Fruit fly (Drosophila melanogaster) whole organism, embryonic: ENCODE results near the gene CG7054.
A peak's percentile ranks its signal among the peaks of the same experiment; 100 is the strongest.

Experiments
- Aef1 ChIP-seq: fragments of 200-800 bp; sonication (Bioruptor generic); IDR thresholded peaks from 3 replicates; pipeline ENCODE4 v1.3.6; 2022; ENCODE audit warnings: missing biosample characterization, missing genetic modification characterization
- BtbVII ChIP-seq: fragments of 200-800 bp; sonication (Bioruptor generic); optimal IDR thresholded peaks from 3 replicates; lab custom pipeline; 2017; ENCODE audit warnings: missing biosample characterization, mild to moderate bottlenecking, missing genetic modification characterization
- CG10209 ChIP-seq: fragments of 200-800 bp; sonication (Bioruptor generic); optimal IDR thresholded peaks from 3 replicates; lab custom pipeline; 2017; ENCODE audit warnings: missing biosample characterization, mild to moderate bottlenecking, missing genetic modification characterization, missing genetic modification reagents
- CG11695 ChIP-seq: fragments of 200-800 bp; sonication (Bioruptor generic); IDR thresholded peaks from 3 replicates; pipeline ENCODE4 v1.3.6; 2022; ENCODE audit warnings: missing biosample characterization, missing genetic modification characterization
- CG13624 ChIP-seq: fragments of 200-800 bp; sonication (Bioruptor generic); optimal IDR thresholded peaks from 2 replicates; lab custom pipeline; 2016; ENCODE audit warnings: missing biosample characterization, missing genetic modification characterization
- CG14014 ChIP-seq: fragments of 200-800 bp; sonication (Bioruptor generic); IDR thresholded peaks from 2 replicates; pipeline ENCODE4 v1.3.6; 2022; ENCODE audit warnings: missing biosample characterization, missing genetic modification characterization
- CG16813 ChIP-seq: fragments of 200-800 bp; sonication (Bioruptor generic); IDR thresholded peaks from 3 replicates; pipeline ENCODE4 v1.3.6; 2022; ENCODE audit warnings: missing biosample characterization, missing genetic modification characterization; ENCODE audit not compliant: partially characterized antibody
- CG16863 ChIP-seq: fragments of 200-800 bp; sonication (Bioruptor generic); optimal IDR thresholded peaks from 3 replicates; lab custom pipeline; 2016; ENCODE audit warnings: missing biosample characterization, missing genetic modification characterization
- CG17912 ChIP-seq: fragments of 200-800 bp; sonication (Bioruptor generic); optimal IDR thresholded peaks from 2 replicates; lab custom pipeline; 2018; ENCODE audit warnings: missing biosample characterization, mild to moderate bottlenecking, missing genetic modification characterization
- CG1792 ChIP-seq: fragments of 200-800 bp; sonication (Bioruptor generic); optimal IDR thresholded peaks from 2 replicates; lab custom pipeline; 2016; ENCODE audit warnings: missing biosample characterization, missing genetic modification characterization
- CG18011 ChIP-seq: fragments of 200-800 bp; sonication (Bioruptor generic); optimal IDR thresholded peaks from 2 replicates; lab custom pipeline; 2017; ENCODE audit warnings: missing biosample characterization, missing genetic modification characterization, mild to moderate bottlenecking, moderate library complexity, missing genotype
- CG1832 ChIP-seq: fragments of 200-800 bp; sonication (Bioruptor generic); optimal IDR thresholded peaks from 2 replicates; lab custom pipeline; 2017; ENCODE audit warnings: missing biosample characterization, mild to moderate bottlenecking, missing genetic modification characterization, inconsistent platforms
- CG18476 ChIP-seq: fragments of 200-800 bp; sonication (Bioruptor generic); optimal IDR thresholded peaks from 2 replicates; lab custom pipeline; 2016; ENCODE audit warnings: missing biosample characterization, mild to moderate bottlenecking, missing genetic modification characterization
- CG2202 ChIP-seq: fragments of 200-800 bp; sonication (Bioruptor generic); optimal IDR thresholded peaks from 2 replicates; lab custom pipeline; 2018; ENCODE audit warnings: missing biosample characterization, mild to moderate bottlenecking, missing genetic modification characterization
- CG2678 ChIP-seq: fragments of 200-800 bp; sonication (Bioruptor generic); optimal IDR thresholded peaks from 3 replicates; lab custom pipeline; 2019; ENCODE audit warnings: missing biosample characterization, mild to moderate bottlenecking, missing genetic modification characterization, moderate library complexity
- CG4707 ChIP-seq: fragments of 200-800 bp; sonication (Bioruptor generic); optimal IDR thresholded peaks from 2 replicates; lab custom pipeline; 2018; ENCODE audit warnings: missing biosample characterization, mild to moderate bottlenecking, missing genetic modification characterization, moderate library complexity
- CG6654 ChIP-seq: fragments of 200-800 bp; sonication (Bioruptor generic); optimal IDR thresholded peaks from 2 replicates; lab custom pipeline; 2017; ENCODE audit warnings: missing biosample characterization, mild to moderate bottlenecking, missing genetic modification characterization
- CG8290 ChIP-seq, 3 experiments: fragments of 200-800 bp; sonication (Bioruptor generic); optimal IDR thresholded peaks; 2 replicates each; lab custom pipeline; 2016 to 2019; ENCODE audit warnings: missing biosample characterization in 3 of 3, missing genetic modification characterization in 3 of 3, mild to moderate bottlenecking in 2 of 3, moderate library complexity in 1 of 3
- CG8388 ChIP-seq: fragments of 200-800 bp; sonication (Bioruptor generic); optimal IDR thresholded peaks from 2 replicates; lab custom pipeline; 2019; ENCODE audit warnings: missing biosample characterization, mild to moderate bottlenecking, missing genetic modification characterization, moderate library complexity
- CTCF ChIP-seq: fragments of 200-800 bp; sonication (Bioruptor generic); optimal IDR thresholded peaks from 2 replicates; lab custom pipeline; 2017; ENCODE audit warnings: missing biosample characterization, mild to moderate bottlenecking, missing genetic modification characterization, moderate library complexity
- Dfd ChIP-seq, 2 experiments: fragments of >200 bp; optimal IDR thresholded peaks; 2 replicates each; lab custom pipeline; 2017; ENCODE audit warnings: missing biosample characterization in 2 of 2, missing genetic modification characterization in 2 of 2
- HLHmδ ChIP-seq: fragments of 200-800 bp; sonication (Bioruptor generic); optimal IDR thresholded peaks from 2 replicates; lab custom pipeline; 2018; ENCODE audit warnings: missing biosample characterization, mild to moderate bottlenecking, missing genetic modification characterization, moderate library complexity
- Hr78 ChIP-seq, 2 experiments: fragments of 200-800 bp in 1 of 2; fragments of >200 bp in 1 of 2; sonication (Bioruptor generic) in 1 of 2; optimal IDR thresholded peaks; 2 replicates each; lab custom pipeline; 2017 to 2019; ENCODE audit warnings: missing biosample characterization in 2 of 2, missing genetic modification characterization in 2 of 2, mild to moderate bottlenecking in 1 of 2, moderate library complexity in 1 of 2
- Jarid2 ChIP-seq: fragments of 200-800 bp; sonication (Bioruptor generic); optimal IDR thresholded peaks from 3 replicates; lab custom pipeline; 2017; ENCODE audit warnings: mild to moderate bottlenecking, missing biosample characterization, missing genetic modification reagents, missing genetic modification characterization
- MESR4 ChIP-seq: fragments of 200-800 bp; sonication (Bioruptor generic); optimal IDR thresholded peaks from 2 replicates; lab custom pipeline; 2018; ENCODE audit warnings: missing biosample characterization, mild to moderate bottlenecking, missing genetic modification characterization, moderate library complexity
- Mes4 ChIP-seq: fragments of 200-800 bp; sonication (Bioruptor generic); optimal IDR thresholded peaks from 2 replicates; lab custom pipeline; 2016; ENCODE audit warnings: missing biosample characterization, missing genetic modification characterization
- NFAT ChIP-seq: fragments of 200-800 bp; sonication (Bioruptor generic); IDR thresholded peaks from 2 replicates; pipeline ENCODE4 v1.3.6; 2022; ENCODE audit warnings: missing biosample characterization, missing genetic modification characterization
- Nf-YC ChIP-seq: fragments of 200-800 bp; optimal IDR thresholded peaks from 3 replicates; lab custom pipeline; 2019; ENCODE audit warnings: missing biosample characterization, mild to moderate bottlenecking, missing genetic modification characterization, moderate library complexity
- Opbp ChIP-seq: fragments of 200-800 bp; sonication (Bioruptor generic); IDR thresholded peaks from 3 replicates; pipeline ENCODE4 v1.3.6; 2022; ENCODE audit warnings: missing biosample characterization, missing genetic modification characterization; ENCODE audit not compliant: partially characterized antibody
- Rx ChIP-seq: fragments of 200-800 bp; sonication (Bioruptor generic); IDR thresholded peaks from 2 replicates; pipeline ENCODE4 v1.3.6; 2022; ENCODE audit warnings: missing biosample characterization, missing genetic modification characterization
- Spps ChIP-seq: fragments of 200-800 bp; sonication (Bioruptor generic); optimal IDR thresholded peaks from 2 replicates; lab custom pipeline; 2018; ENCODE audit warnings: missing biosample characterization, mild to moderate bottlenecking, missing genetic modification characterization
- ase ChIP-seq: fragments of 200-800 bp; sonication (Bioruptor generic); IDR thresholded peaks from 3 replicates; pipeline ENCODE4 v1.3.6; 2022; ENCODE audit warnings: missing biosample characterization, missing genetic modification characterization
- bbx ChIP-seq: fragments of 200-800 bp; sonication (Bioruptor generic); IDR thresholded peaks from 2 replicates; pipeline ENCODE4 v1.3.6; 2022; ENCODE audit warnings: missing biosample characterization, missing genetic modification characterization; ENCODE audit not compliant: partially characterized antibody
- cato ChIP-seq: fragments of 200-800 bp; sonication (Bioruptor generic); optimal IDR thresholded peaks from 2 replicates; lab custom pipeline; 2016; ENCODE audit warnings: missing biosample characterization, missing genetic modification characterization, borderline replicate concordance
- crol ChIP-seq: fragments of 200-800 bp; sonication (Bioruptor generic); IDR thresholded peaks from 2 replicates; pipeline ENCODE4 v1.3.6; 2022; ENCODE audit warnings: missing biosample characterization, missing genetic modification characterization
- dm ChIP-seq: fragments of 200-800 bp; sonication (Bioruptor generic); optimal IDR thresholded peaks from 3 replicates; lab custom pipeline; 2016; ENCODE audit warnings: missing biosample characterization, missing genetic modification characterization
- grn ChIP-seq: fragments of 200-800 bp; sonication (Bioruptor generic); optimal IDR thresholded peaks from 3 replicates; lab custom pipeline; 2017; ENCODE audit warnings: missing biosample characterization, missing genetic modification characterization
- hb ChIP-seq: fragments of 200-800 bp; sonication (Bioruptor generic); IDR thresholded peaks from 3 replicates; pipeline ENCODE4 v1.3.6; 2022; ENCODE audit warnings: missing biosample characterization, missing genetic modification characterization; ENCODE audit not compliant: partially characterized antibody
- hbn ChIP-seq: fragments of 200-800 bp; sonication (Bioruptor generic); IDR thresholded peaks from 2 replicates; pipeline ENCODE4 v1.3.6; 2022; ENCODE audit warnings: missing biosample characterization, missing genetic modification characterization; ENCODE audit not compliant: partially characterized antibody
- her ChIP-seq: fragments of 200-800 bp; sonication (Bioruptor generic); optimal IDR thresholded peaks from 2 replicates; lab custom pipeline; 2016; ENCODE audit warnings: missing biosample characterization, missing genetic modification characterization
- ind ChIP-seq: fragments of 200-800 bp; sonication (Bioruptor generic); optimal IDR thresholded peaks from 3 replicates; lab custom pipeline; 2016; ENCODE audit warnings: missing biosample characterization, missing genetic modification characterization
- jumu ChIP-seq: fragments of 200-800 bp; sonication (Bioruptor generic); optimal IDR thresholded peaks from 3 replicates; lab custom pipeline; 2016; ENCODE audit warnings: missing biosample characterization, missing genetic modification characterization
- lab ChIP-seq: fragments of 200-800 bp; sonication (Bioruptor generic); optimal IDR thresholded peaks from 3 replicates; lab custom pipeline; 2017; ENCODE audit warnings: missing biosample characterization, missing genetic modification characterization, mild to moderate bottlenecking, moderate library complexity, missing genetic modification reagents
- row ChIP-seq: fragments of 200-800 bp; sonication (Bioruptor generic); IDR thresholded peaks from 3 replicates; pipeline ENCODE4 v1.3.6; 2022; ENCODE audit warnings: missing biosample characterization, missing genetic modification characterization
- sc ChIP-seq, 3 experiments: fragments of >200 bp in 2 of 3; fragments of 200-800 bp in 1 of 3; sonication (Bioruptor generic) in 1 of 3; optimal IDR thresholded peaks; 2 replicates in 2 of 3; 3 replicates in 1 of 3; lab custom pipeline; 2017; ENCODE audit warnings: mild to moderate bottlenecking in 1 of 3, missing biosample characterization in 1 of 3, missing genetic modification characterization in 1 of 3, missing genetic modification reagents in 1 of 3
- sqz ChIP-seq: fragments of 200-800 bp; sonication (Bioruptor generic); optimal IDR thresholded peaks from 3 replicates; lab custom pipeline; 2018; ENCODE audit warnings: missing biosample characterization, mild to moderate bottlenecking, missing genetic modification characterization
- toy ChIP-seq: fragments of 200-800 bp; sonication (Bioruptor generic); IDR thresholded peaks from 2 replicates; pipeline ENCODE4 v1.3.6; 2022; ENCODE audit warnings: missing biosample characterization, missing genetic modification characterization
- tup ChIP-seq: fragments of 200-800 bp; sonication (Bioruptor generic); optimal IDR thresholded peaks from 2 replicates; lab custom pipeline; 2016; ENCODE audit warnings: missing biosample characterization, mild to moderate bottlenecking, missing genetic modification characterization, moderate library complexity
- vfl ChIP-seq: fragments of 200-800 bp; sonication (Bioruptor generic); optimal IDR thresholded peaks from 2 replicates; lab custom pipeline; 2016; ENCODE audit warnings: missing biosample characterization, missing genetic modification characterization
- zen2 ChIP-seq: fragments of 200-800 bp; sonication (Bioruptor generic); IDR thresholded peaks from 3 replicates; pipeline ENCODE4 v1.3.6; 2022; ENCODE audit warnings: missing biosample characterization, missing genetic modification characterization; ENCODE audit not compliant: partially characterized antibody

CG7054 gene

DNA sequence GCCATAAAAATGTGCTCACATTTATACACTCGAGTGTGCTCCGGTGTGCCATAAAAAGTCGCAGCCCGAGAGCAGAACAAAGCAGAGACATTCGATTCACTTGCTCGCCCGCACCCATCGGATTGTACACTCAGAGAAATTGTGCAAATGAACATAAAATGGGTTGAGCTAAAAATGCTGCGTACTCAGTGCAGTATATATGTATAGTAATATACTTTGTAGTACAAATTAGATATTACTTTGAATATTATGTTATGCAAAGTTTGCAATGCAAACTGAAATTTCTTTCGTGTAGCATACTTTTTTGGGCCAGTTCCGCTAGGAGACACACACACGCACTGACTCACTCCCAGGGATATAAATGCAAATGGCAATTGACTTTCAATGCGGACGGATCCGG is 38.8 kb downstream of the CG7054 start (continued):
- no peak for TF ChIP-seq hb (GFP tag; lab: Robert Waterston, UW)
- no peak for TF ChIP-seq Dfd (GFP tag; optimal IDR thresholded peaks at IDR 0.05; lab: Kevin White, UChicago)
- TF ChIP-seq CG11695: no peak
- no peak for TF ChIP-seq Opbp
- TF ChIP-seq lab (GFP tag; lab: Kevin White, UChicago): peak; percentile 72
- TF ChIP-seq CG2202 (tag; lab: Kevin White, UChicago): no peak
- no peak for TF ChIP-seq bbx (GFP tag; lab: Robert Waterston, UW)
- no peak for TF ChIP-seq HLHmδ (GFP tag; lab: Kevin White, UChicago)
- TF ChIP-seq CG1832 (GFP tag; lab: Kevin White, UChicago): no peak
- peak; percentile 15 for TF ChIP-seq ind (GFP tag; lab: Kevin White, UChicago)
- no peak for TF ChIP-seq Jarid2
- TF ChIP-seq CG8388: no peak
- TF ChIP-seq CG18476 (GFP tag; lab: Kevin White, UChicago): no peak
- no peak for TF ChIP-seq CG16863 (GFP tag; lab: Kevin White, UChicago)
- no peak for TF ChIP-seq dm (GFP tag; lab: Kevin White, UChicago)
- no peak for TF ChIP-seq CG16813 (GFP tag; lab: Robert Waterston, UW)
- TF ChIP-seq Nf-YC (tag; lab: Kevin White, UChicago): no peak
- TF ChIP-seq jumu (GFP tag; lab: Kevin White, UChicago): no peak
- TF ChIP-seq Mes4 (GFP tag; lab: Kevin White, UChicago): no peak
- TF ChIP-seq sc (optimal IDR thresholded peaks at IDR 0.05; lab: Kevin White, UChicago): no peak
- TF ChIP-seq sc (GFP tag; optimal IDR thresholded peaks at IDR 0.05; lab: Kevin White, UChicago): no peak
- no peak for TF ChIP-seq tup (GFP tag; lab: Kevin White, UChicago)
- TF ChIP-seq row (GFP tag; lab: Robert Waterston, UW): peak; percentile 48; the same call in 2 of the 3 replicates
- no peak for TF ChIP-seq vfl (GFP tag; lab: Kevin White, UChicago)
- TF ChIP-seq CTCF (GFP tag; lab: Kevin White, UChicago): no peak
- no peak for TF ChIP-seq crol (GFP tag; lab: Robert Waterston, UW)
- no peak for TF ChIP-seq grn (GFP tag; lab: Kevin White, UChicago)
- 0 out of 3 replicates have a peak, but pooled peaks have one; percentile 22 for TF ChIP-seq Aef1 (GFP tag; lab: Robert Waterston, UW)
- TF ChIP-seq CG17912 (GFP tag; lab: Kevin White, UChicago): no peak
- peak; percentile 43 for TF ChIP-seq CG2678 (tag; lab: Kevin White, UChicago)
- TF ChIP-seq Rx (GFP tag; lab: Robert Waterston, UW): no peak
- no peak for TF ChIP-seq CG13624 (GFP tag; lab: Kevin White, UChicago)
- TF ChIP-seq her: no peak
- TF ChIP-seq Hr78 (GFP tag; optimal IDR thresholded peaks at IDR 0.05; lab: Kevin White, UChicago): no peak
- no peak for TF ChIP-seq CG10209 (GFP tag; lab: Kevin White, UChicago)
- no peak for TF ChIP-seq ase (GFP tag; lab: Robert Waterston, UW)
- no peak for TF ChIP-seq CG14014 (GFP tag; lab: Robert Waterston, UW)
- TF ChIP-seq CG1792 (GFP tag; lab: Kevin White, UChicago): no peak
- TF ChIP-seq cato: no peak
- no peak for TF ChIP-seq NFAT (GFP tag; lab: Robert Waterston, UW)
- TF ChIP-seq Spps (tag; lab: Kevin White, UChicago): no peak
- no peak for TF ChIP-seq sqz (GFP tag; lab: Kevin White, UChicago)
- TF ChIP-seq zen2 (GFP tag; lab: Robert Waterston, UW): no peak
- TF ChIP-seq CG18011 (GFP tag; lab: Kevin White, UChicago): no peak
- TF ChIP-seq CG4707 (GFP tag; lab: Kevin White, UChicago): no peak
- TF ChIP-seq toy: no peak
- no peak for TF ChIP-seq MESR4
- TF ChIP-seq CG6654 (GFP tag; lab: Kevin White, UChicago): no peak
- no peak for TF ChIP-seq hbn (GFP tag; lab: Robert Waterston, UW)
- TF ChIP-seq BtbVII (GFP tag; lab: Kevin White, UChicago): no peak
- TF ChIP-seq CG8290 (GFP tag; optimal IDR thresholded peaks at IDR 0.05; lab: Kevin White, UChicago): no peak
- peak in 1 of 2 experiments; percentile 65 for TF ChIP-seq CG8290 (tag; optimal IDR thresholded peaks at IDR 0.05; lab: Kevin White, UChicago)
